Worm (Caenorhabditis elegans) whole organism, early embryonic: ENCODE measurements around the gene vps-60.

Experiments used
- B0310.2 ChIP-seq: sonication (generic microtip); optimal IDR thresholded peaks from 2 replicates; lab custom pipeline; 2016; ENCODE audit warnings: mild to moderate bottlenecking, missing genetic modification characterization, missing compliant biosample characterization
- aly-1 ChIP-seq: sonication (generic microtip); optimal IDR thresholded peaks from 2 replicates; lab custom pipeline; 2016; ENCODE audit warnings: missing genetic modification characterization, missing compliant biosample characterization
- ama-1 ChIP-seq: fragments of 150-350 bp; optimal IDR thresholded peaks from 2 replicates; lab custom pipeline; 2014
- ceh-36 ChIP-seq: sonication (generic microtip); optimal IDR thresholded peaks from 2 replicates; lab custom pipeline; 2016; ENCODE audit warnings: missing genetic modification characterization, inconsistent platforms, missing compliant biosample characterization
- ets-7 ChIP-seq: sonication (generic microtip); optimal IDR thresholded peaks from 2 replicates; lab custom pipeline; 2016; ENCODE audit warnings: missing genotype, missing genetic modification characterization, missing compliant biosample characterization
- hmbx-1 ChIP-seq: sonication (generic microtip); optimal IDR thresholded peaks from 2 replicates; lab custom pipeline; 2016; ENCODE audit warnings: mild to moderate bottlenecking, missing genetic modification characterization, missing compliant biosample characterization
- hmg-4 ChIP-seq: fragments of 200-800 bp; sonication (Bioruptor generic); optimal IDR thresholded peaks from 2 replicates; lab custom pipeline; 2018; ENCODE audit warnings: mild to moderate bottlenecking, missing genetic modification characterization, missing compliant biosample characterization
- pes-1 ChIP-seq: fragments of 200-800 bp; sonication (Bioruptor generic); IDR thresholded peaks from 2 replicates; pipeline ENCODE4 v1.3.6; 2022; ENCODE audit warnings: missing genetic modification reagents, missing genetic modification characterization, missing compliant biosample characterization
- scrt-1 ChIP-seq: fragments of 200-800 bp; sonication (Bioruptor generic); IDR thresholded peaks from 2 replicates; pipeline ENCODE4 v1.3.6; 2022; ENCODE audit warnings: missing genetic modification characterization, missing compliant biosample characterization
- sea-1 ChIP-seq: fragments of 200-800 bp; sonication (Bioruptor generic); conservative IDR thresholded peaks from 2 replicates; pipeline ENCODE4 v1.3.6; 2022; ENCODE audit warnings: missing genetic modification characterization, missing compliant biosample characterization
- tbx-11 ChIP-seq: fragments of 200-800 bp; sonication (Bioruptor generic); IDR thresholded peaks from 2 replicates; pipeline ENCODE4 v1.3.6; 2022; ENCODE audit warnings: missing genetic modification characterization, missing compliant biosample characterization

- TF ChIP-seq ceh-36 (tag; lab: Kevin White, UChicago) (peak; percentile 23), pes-1 (peak; percentile 67), ama-1 (lab: Kevin White, UChicago) (no peak), hmbx-1 (tag; lab: Kevin White, UChicago) (no peak), aly-1 (tag; lab: Kevin White, UChicago) (peak; percentile 43), sea-1 (GFP tag; lab: Robert Waterston, UW) (peak; percentile 73), scrt-1 (GFP tag; lab: Robert Waterston, UW) (peak; percentile 65; the same call in 1 of the 2 replicates), hmg-4 (GFP tag; lab: Kevin White, UChicago) (no peak), B0310.2 (no peak), tbx-11 (GFP tag; lab: Robert Waterston, UW) (peak; percentile 71; the same call in 1 of the 2 replicates), ets-7 (peak; percentile 33)
These were observed 25.4 kb upstream of the vps-60 start, which contains the start of gene atg-18 for ce11 chrV:8631277-8631765.
